Worm (Caenorhabditis elegans) whole organism, early embryonic: Measurements from ENCODE around the gene C08F8.15.
"Not testable (repeated sequence)": the region's sequence is repeated elsewhere in the genome, so short reads cannot be mapped to it uniquely, and the experiment has no call there.

Experiments used
- aly-1 ChIP-seq: sonication (generic microtip); optimal IDR thresholded peaks from 2 replicates; lab custom pipeline; 2016; ENCODE audit warnings: missing genetic modification characterization, missing compliant biosample characterization
- ama-1 ChIP-seq: fragments of 150-350 bp; optimal IDR thresholded peaks from 2 replicates; lab custom pipeline; 2014
- ceh-13 ChIP-seq: fragments of 200-800 bp; sonication (Bioruptor generic); optimal IDR thresholded peaks from 2 replicates; lab custom pipeline; 2018; ENCODE audit warnings: mild to moderate bottlenecking, missing genetic modification characterization, missing compliant biosample characterization
- flt-1 ChIP-seq: fragments of 200-800 bp; sonication (Bioruptor generic); IDR thresholded peaks from 2 replicates; pipeline ENCODE4 v1.3.6; 2022; ENCODE audit warnings: missing genetic modification characterization, missing compliant biosample characterization
- pes-1 ChIP-seq: fragments of 200-800 bp; sonication (Bioruptor generic); IDR thresholded peaks from 2 replicates; pipeline ENCODE4 v1.3.6; 2022; ENCODE audit warnings: missing genetic modification reagents, missing genetic modification characterization, missing compliant biosample characterization
- tbx-37 ChIP-seq: fragments of 200-800 bp; sonication (Bioruptor generic); conservative IDR thresholded peaks from 2 replicates; pipeline ENCODE4 v1.3.6; 2022; ENCODE audit warnings: missing genetic modification reagents, missing genetic modification characterization, missing compliant biosample characterization

DNA sequence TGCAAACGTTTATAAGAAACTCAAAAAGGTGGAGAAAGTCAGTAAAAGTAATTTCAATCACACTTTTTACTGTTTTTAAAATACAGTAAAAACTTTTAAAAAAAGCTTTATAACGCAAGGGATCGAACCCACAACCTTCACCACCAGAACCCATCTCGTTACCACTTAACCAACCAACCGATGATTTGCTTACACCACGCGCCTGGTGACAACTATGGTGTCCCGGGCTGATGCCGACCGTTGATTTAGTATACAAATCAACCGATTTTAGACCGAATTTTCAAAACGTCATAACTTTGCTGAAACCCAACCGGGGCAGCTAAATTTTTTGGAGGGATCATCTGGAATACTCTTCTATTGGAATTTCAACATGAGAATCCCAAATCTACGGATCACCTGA lies 36.3 kb upstream of the C08F8.15 start:
- TF ChIP-seq ama-1; aly-1 (tag; lab: Kevin White, UChicago); ceh-13; pes-1 (GFP tag; lab: Robert Waterston, UW): not testable (repeated sequence)
- TF ChIP-seq flt-1 = peak; percentile 83
- TF ChIP-seq tbx-37 (GFP tag; lab: Robert Waterston, UW) = peak; percentile 70; the same call in 1 of the 2 replicates
